Fruit fly (Drosophila melanogaster) whole organism, prepupa: ENCODE measurements around the gene ppk11.

ENCODE experiments used
- Blimp-1 ChIP-seq: fragments of 200-800 bp; sonication (Bioruptor generic); optimal IDR thresholded peaks from 3 replicates; lab custom pipeline; 2017; ENCODE audit warnings: missing biosample characterization, missing genetic modification characterization, mild to moderate bottlenecking, moderate library complexity, missing genetic modification reagents
- CG11294 ChIP-seq: fragments of 200-800 bp; sonication (Bioruptor generic); IDR thresholded peaks from 2 replicates; pipeline ENCODE4 v1.3.6; 2022; ENCODE audit warnings: missing biosample characterization, missing genetic modification characterization
- CG11902 ChIP-seq: fragments of 200-800 bp; sonication (Bioruptor generic); optimal IDR thresholded peaks from 3 replicates; lab custom pipeline; 2016; ENCODE audit warnings: missing biosample characterization, missing genetic modification characterization
- CG15336 ChIP-seq: fragments of 200-800 bp; sonication (Bioruptor generic); IDR thresholded peaks from 2 replicates; pipeline ENCODE4 v1.3.6; 2022; ENCODE audit warnings: missing biosample characterization, missing genetic modification characterization
- CG32006 ChIP-seq: fragments of 200-800 bp; sonication (Bioruptor generic); optimal IDR thresholded peaks from 3 replicates; lab custom pipeline; 2017; ENCODE audit warnings: missing biosample characterization, mild to moderate bottlenecking, missing genetic modification characterization
- CG6808 ChIP-seq: fragments of 200-800 bp; sonication (Bioruptor generic); optimal IDR thresholded peaks from 3 replicates; lab custom pipeline; 2017; ENCODE audit warnings: missing biosample characterization, missing genetic modification characterization, mild to moderate bottlenecking, moderate library complexity, missing genetic modification reagents
- CG7368 ChIP-seq: fragments of 200-800 bp; sonication (Bioruptor generic); optimal IDR thresholded peaks from 3 replicates; lab custom pipeline; 2016; ENCODE audit warnings: missing biosample characterization, missing genetic modification characterization
- CG8319 ChIP-seq: fragments of 200-800 bp; sonication (Bioruptor generic); optimal IDR thresholded peaks from 3 replicates; lab custom pipeline; 2016; ENCODE audit warnings: missing biosample characterization, missing genetic modification characterization
- CG9139 ChIP-seq: fragments of 200-800 bp; sonication (Bioruptor generic); optimal IDR thresholded peaks from 3 replicates; lab custom pipeline; 2017; ENCODE audit warnings: missing biosample characterization, mild to moderate bottlenecking, missing genetic modification characterization
- Eip75B ChIP-seq: fragments of 200-800 bp; sonication (Bioruptor generic); optimal IDR thresholded peaks from 3 replicates; lab custom pipeline; 2016; ENCODE audit warnings: missing biosample characterization, missing genetic modification characterization
- Eip78C ChIP-seq: fragments of 200-800 bp; sonication (Bioruptor generic); peaks from one replicate; lab custom pipeline; 2016; ENCODE audit warnings: missing biosample characterization, missing genetic modification characterization
- Eip93F ChIP-seq: fragments of 200-800 bp; sonication (Bioruptor generic); optimal IDR thresholded peaks from 2 replicates; lab custom pipeline; 2016; ENCODE audit warnings: missing biosample characterization, mild to moderate bottlenecking, missing genetic modification characterization
- Ets21C ChIP-seq: fragments of 200-800 bp; sonication (Bioruptor generic); optimal IDR thresholded peaks from 3 replicates; lab custom pipeline; 2016; ENCODE audit warnings: missing biosample characterization, missing genetic modification characterization
- Gug ChIP-seq: fragments of 200-800 bp; sonication (Bioruptor generic); IDR thresholded peaks from 2 replicates; pipeline ENCODE4 v1.3.6; 2022; ENCODE audit warnings: missing biosample characterization, missing genetic modification characterization
- Hr38 ChIP-seq: sonication (Bioruptor generic); optimal IDR thresholded peaks from 2 replicates; lab custom pipeline; 2016; ENCODE audit warnings: missing biosample characterization, missing genetic modification characterization
- Hr39 ChIP-seq: fragments of 200-800 bp; sonication (Bioruptor generic); optimal IDR thresholded peaks from 2 replicates; lab custom pipeline; 2016; ENCODE audit warnings: missing biosample characterization, missing genetic modification characterization
- Hr4 ChIP-seq: fragments of 200-800 bp; sonication (Bioruptor generic); optimal IDR thresholded peaks from 3 replicates; lab custom pipeline; 2016; ENCODE audit warnings: missing biosample characterization, missing genetic modification characterization
- Lpt ChIP-seq: fragments of 200-800 bp; sonication (Bioruptor generic); optimal IDR thresholded peaks from 3 replicates; lab custom pipeline; 2016; ENCODE audit warnings: missing biosample characterization, missing genetic modification characterization
- Met ChIP-seq: fragments of 200-800 bp; sonication (Bioruptor generic); optimal IDR thresholded peaks from 3 replicates; lab custom pipeline; 2016; ENCODE audit warnings: missing biosample characterization, missing genetic modification characterization
- OdsH ChIP-seq: fragments of 200-800 bp; sonication (Bioruptor generic); optimal IDR thresholded peaks from 3 replicates; lab custom pipeline; 2016; ENCODE audit warnings: missing biosample characterization, missing genetic modification characterization
- Sox102F ChIP-seq: fragments of 200-800 bp; sonication (Bioruptor generic); optimal IDR thresholded peaks from 2 replicates; lab custom pipeline; 2016; ENCODE audit warnings: missing biosample characterization, mild to moderate bottlenecking, missing genetic modification characterization
- Sox14 ChIP-seq: fragments of 200-800 bp; sonication (Bioruptor generic); optimal IDR thresholded peaks from 3 replicates; lab custom pipeline; 2016; ENCODE audit warnings: missing biosample characterization, missing genetic modification characterization
- Sox15 ChIP-seq: fragments of 200-800 bp; sonication (Bioruptor generic); optimal IDR thresholded peaks from 3 replicates; lab custom pipeline; 2016; ENCODE audit warnings: missing biosample characterization, missing genetic modification characterization
- achi ChIP-seq: fragments of 200-800 bp; sonication (Bioruptor generic); optimal IDR thresholded peaks from 3 replicates; lab custom pipeline; 2016; ENCODE audit warnings: missing biosample characterization, missing genetic modification characterization
- acj6 ChIP-seq: fragments of 200-800 bp; sonication (Bioruptor generic); optimal IDR thresholded peaks from 3 replicates; lab custom pipeline; 2016; ENCODE audit warnings: missing biosample characterization, missing genetic modification characterization
- dac ChIP-seq: fragments of 200-800 bp; sonication (Bioruptor generic); optimal IDR thresholded peaks from 2 replicates; lab custom pipeline; 2017; ENCODE audit warnings: missing biosample characterization, mild to moderate bottlenecking, missing genetic modification characterization
- dsx ChIP-seq: fragments of 200-800 bp; optimal IDR thresholded peaks from 3 replicates; lab custom pipeline; 2019; ENCODE audit warnings: missing biosample characterization, mild to moderate bottlenecking, missing genetic modification characterization, moderate library complexity; ENCODE audit not compliant: poor library complexity, severe bottlenecking
- fkh ChIP-seq: fragments of 200-800 bp; sonication (Bioruptor generic); optimal IDR thresholded peaks from 3 replicates; lab custom pipeline; 2017; ENCODE audit warnings: missing biosample characterization, mild to moderate bottlenecking, missing genetic modification characterization, moderate library complexity
- net ChIP-seq: fragments of 200-800 bp; sonication (Bioruptor generic); optimal IDR thresholded peaks from 3 replicates; lab custom pipeline; 2016; ENCODE audit warnings: missing biosample characterization, missing genetic modification characterization
- pdm3 ChIP-seq: fragments of 200-800 bp; sonication (Bioruptor generic); optimal IDR thresholded peaks from 3 replicates; lab custom pipeline; 2016; ENCODE audit warnings: missing biosample characterization, missing genetic modification characterization
- ss ChIP-seq, 2 experiments: fragments of 200-800 bp; sonication (Bioruptor generic); optimal IDR thresholded peaks; 2 replicates in 1 of 2; 3 replicates in 1 of 2; lab custom pipeline; 2017 to 2018; ENCODE audit warnings: mild to moderate bottlenecking in 2 of 2, missing biosample characterization in 2 of 2, missing genetic modification characterization in 2 of 2, moderate library complexity in 1 of 2
- svp ChIP-seq: fragments of 200-800 bp; sonication (Bioruptor generic); peaks from one replicate; lab custom pipeline; 2016; ENCODE audit warnings: missing biosample characterization, missing genetic modification characterization

Gene ppk11

dm6 chr2L:9782176-9782581, 7.3 kb upstream of the ppk11 start, which contains the start of gene IP3K1 (continued):
- TF ChIP-seq Ets21C (GFP tag; lab: Kevin White, UChicago) (no peak), Eip93F (GFP tag; lab: Kevin White, UChicago) (peak; percentile 62), CG8319 (no peak), CG32006 (GFP tag; lab: Kevin White, UChicago) (peak; percentile 28), Blimp-1 (no peak), svp (peak; percentile 81), dsx (peak; percentile 53)

- TF ChIP-seq svp (peak; percentile 90), net (GFP tag; lab: Kevin White, UChicago) (peak; percentile 5), ss (GFP tag; optimal IDR thresholded peaks at IDR 0.05; lab: Kevin White, UChicago) (peak; percentile 37 to 65), fkh (GFP tag; lab: Kevin White, UChicago) (no peak), Sox14 (GFP tag; lab: Kevin White, UChicago) (peak; percentile 46), CG6808 (GFP tag; lab: Kevin White, UChicago) (peak; percentile 7)
These were observed 4.9 kb upstream of the ppk11 start for dm6 chr2L:9779754-9780153.

dm6 chr2L:9779147-9779546, 4.3 kb upstream of the ppk11 start:
- TF ChIP-seq Eip78C (GFP tag; lab: Kevin White, UChicago) (peak; percentile 44), Sox102F (peak; percentile 15), dsx (no peak), CG15336 (GFP tag; lab: Robert Waterston, UW) (peak; percentile 49; the same call in 1 of the 2 replicates), Sox15 (GFP tag; lab: Kevin White, UChicago) (no peak), Hr4 (GFP tag; lab: Kevin White, UChicago) (peak; percentile 49), achi (GFP tag; lab: Kevin White, UChicago) (no peak), pdm3 (GFP tag; lab: Kevin White, UChicago) (peak; percentile 14), dac (GFP tag; lab: Kevin White, UChicago) (peak; percentile 0), CG32006 (GFP tag; lab: Kevin White, UChicago) (peak; percentile 68), acj6 (peak; percentile 12), Hr38 (GFP tag; lab: Kevin White, UChicago) (no peak), OdsH (GFP tag; lab: Kevin White, UChicago) (peak; percentile 13), Hr39 (no peak), CG9139 (GFP tag; lab: Kevin White, UChicago) (no peak), fkh (GFP tag; lab: Kevin White, UChicago) (no peak), Gug (GFP tag; lab: Robert Waterston, UW) (no peak), CG11294 (GFP tag; lab: Robert Waterston, UW) (no peak), Met (GFP tag; lab: Kevin White, UChicago) (peak; percentile 3), Eip75B (GFP tag; lab: Kevin White, UChicago) (peak; percentile 22), Lpt (GFP tag; lab: Kevin White, UChicago) (no peak), CG7368 (GFP tag; lab: Kevin White, UChicago) (no peak), Sox14 (GFP tag; lab: Kevin White, UChicago) (peak; percentile 7), net (GFP tag; lab: Kevin White, UChicago) (no peak)
- TF ChIP-seq, all 60 proteins: peak for 12

- TF ChIP-seq fkh (GFP tag; lab: Kevin White, UChicago) (peak; percentile 37), CG7368 (GFP tag; lab: Kevin White, UChicago) (no peak), CG11902 (GFP tag; lab: Kevin White, UChicago) (no peak), svp (peak; percentile 67)
These were observed 3.6 kb upstream of the ppk11 start for dm6 chr2L:9778416-9778815.

- TF ChIP-seq Blimp-1, result no peak
- TF ChIP-seq svp, result peak; percentile 69
These were observed 3.1 kb upstream of the ppk11 start for dm6 chr2L:9777927-9778326.
